Fruit fly (Drosophila melanogaster): Measurements from ENCODE around the gene ca.

Gene ca

DNA sequence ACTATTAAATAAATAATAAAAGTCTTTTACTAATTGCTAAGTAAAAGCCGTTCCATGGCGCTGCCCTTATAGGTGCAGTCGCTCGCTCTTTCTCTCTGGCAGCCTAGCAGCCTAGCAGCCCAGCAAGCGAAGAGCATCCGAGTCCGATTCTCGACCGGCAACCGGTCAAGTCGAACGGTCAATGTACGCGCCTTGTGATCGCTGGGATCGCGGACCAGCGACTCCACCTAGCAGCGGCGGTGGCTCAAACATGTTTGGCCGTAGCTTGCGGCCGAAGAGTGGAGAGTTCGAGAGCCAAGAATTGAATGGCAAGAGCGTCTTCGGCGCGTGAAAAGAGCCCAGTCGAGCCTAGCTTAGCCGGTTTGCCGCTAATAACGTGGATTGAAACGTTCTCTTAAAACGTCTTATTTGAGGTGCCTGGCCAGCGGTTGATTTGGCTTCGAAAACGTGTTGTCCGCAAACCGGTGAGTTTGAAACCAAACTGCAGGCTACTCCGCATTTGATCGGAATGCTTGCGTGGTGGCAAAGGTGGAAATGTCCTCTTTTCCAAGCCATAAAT, 22.7 kb downstream of the ca start:
- TF ChIP-seq Eip78C (GFP tag) (peak; percentile 26), CG8119 (GFP tag; IDR thresholded peaks at IDR 0.05) (peak; percentile 29; the same call in 1 of the 3 replicates), Sox14 (GFP tag; optimal IDR thresholded peaks at IDR 0.05) (no peak)

DNA sequence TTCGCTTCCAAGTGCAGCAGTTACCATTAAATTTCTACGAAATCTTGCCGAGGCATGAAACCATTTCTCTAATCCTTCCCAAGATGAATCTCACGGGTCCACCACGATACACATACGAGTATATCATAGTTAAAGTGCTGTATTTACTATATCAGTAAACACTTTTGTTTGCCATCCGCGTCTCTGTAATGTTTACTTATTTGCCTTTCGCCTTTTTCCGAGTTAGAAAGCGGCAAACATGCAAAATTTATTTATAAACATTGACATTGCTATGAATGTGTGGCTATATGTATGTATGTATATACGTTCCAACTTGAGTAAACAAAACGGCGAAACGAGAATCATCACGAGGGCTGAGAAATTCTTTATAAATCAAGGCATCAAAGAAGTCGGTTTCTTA, 24.3 kb downstream of the ca start:
- TF ChIP-seq CG6276 (GFP tag; optimal IDR thresholded peaks at IDR 0.05) (no peak), CG6808 (GFP tag; optimal IDR thresholded peaks at IDR 0.05) (no peak), Hr4 (GFP tag; optimal IDR thresholded peaks at IDR 0.05) (no peak), CG11902 (GFP tag; optimal IDR thresholded peaks at IDR 0.05) (no peak), dsx (GFP tag; optimal IDR thresholded peaks at IDR 0.05; ENCODE audit: poor library complexity, severe bottlenecking) (no peak), CG3919 (GFP tag; optimal IDR thresholded peaks at IDR 0.05) (no peak), fkh (GFP tag; optimal IDR thresholded peaks at IDR 0.05) (peak; percentile 84), Eip75B (GFP tag; optimal IDR thresholded peaks at IDR 0.05) (no peak), CG8119 (GFP tag; IDR thresholded peaks at IDR 0.05) (no peak), Hr39 (GFP tag; optimal IDR thresholded peaks at IDR 0.05) (no peak), CG16779 (tag; optimal IDR thresholded peaks at IDR 0.05) (no peak), Sox14 (GFP tag; optimal IDR thresholded peaks at IDR 0.05) (no peak), CG1621 (tag; optimal IDR thresholded peaks at IDR 0.05) (no peak), Gug (GFP tag; IDR thresholded peaks at IDR 0.05) (no peak), Eip78C (GFP tag) (peak; percentile 37), CG3032 (tag; optimal IDR thresholded peaks at IDR 0.05) (no peak), CG8319 (GFP tag; optimal IDR thresholded peaks at IDR 0.05) (no peak), vri (GFP tag; optimal IDR thresholded peaks at IDR 0.05) (no peak)

DNA sequence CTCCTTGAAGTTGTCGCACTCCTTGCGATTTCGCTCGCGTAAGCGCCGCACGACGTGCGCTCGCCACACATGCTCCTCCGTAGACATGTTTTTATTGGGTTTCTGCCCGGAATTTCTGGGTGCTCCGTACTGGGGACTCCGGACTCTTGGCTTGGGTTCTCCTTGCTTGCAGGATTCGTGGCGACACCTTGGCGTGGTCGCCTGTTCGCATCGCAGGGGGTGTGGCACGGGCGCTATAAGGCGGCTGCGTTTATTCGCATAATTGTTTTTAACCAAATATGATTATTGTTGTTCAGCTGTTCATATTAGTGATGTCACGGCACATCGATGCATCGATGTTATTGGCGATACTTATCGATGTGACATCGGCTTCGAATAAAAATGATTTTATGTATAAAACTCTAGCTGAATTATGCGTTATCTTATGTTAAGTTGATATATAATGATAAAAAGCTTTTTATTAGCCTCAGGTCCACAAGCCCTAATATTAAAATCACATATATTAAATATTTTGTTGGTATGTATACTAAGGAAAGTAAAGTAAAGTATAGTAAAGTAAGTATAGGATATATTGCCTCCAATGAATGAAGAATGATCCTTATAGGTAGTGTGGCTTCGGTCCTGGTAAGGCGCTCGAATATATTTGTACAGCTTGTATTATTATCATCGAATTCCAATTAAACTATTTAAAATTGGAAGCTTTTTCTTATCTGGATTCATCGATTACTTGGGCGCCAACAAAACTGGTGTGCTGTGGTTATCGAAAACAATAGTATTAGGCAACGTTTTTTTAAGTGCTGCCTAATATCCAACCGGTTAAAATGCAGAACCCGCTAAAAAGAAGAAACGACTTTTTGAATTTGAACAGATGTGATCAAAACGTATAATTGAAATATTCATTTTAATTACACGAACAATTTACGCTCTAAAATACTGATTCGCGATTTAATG, 28.4 kb downstream of the ca start, which contains the start of gene Atg16:
Gene Atg16 (minus strand): TSS at position 343 of the 951 bp plus-strand sequence.
- TF ChIP-seq CG1621 (tag; optimal IDR thresholded peaks at IDR 0.05) (peak; percentile 30), CG3032 (tag; optimal IDR thresholded peaks at IDR 0.05) (no peak), Lpt (GFP tag; optimal IDR thresholded peaks at IDR 0.05) (no peak), Ets96B (tag; optimal IDR thresholded peaks at IDR 0.05) (no peak), esn (GFP tag; optimal IDR thresholded peaks at IDR 0.05) (peak; percentile 16), CG10631 (GFP tag; optimal IDR thresholded peaks at IDR 0.05) (peak; percentile 1), CG6163 (GFP tag; IDR thresholded peaks at IDR 0.05) (no peak), Hr38 (GFP tag; optimal IDR thresholded peaks at IDR 0.05) (no peak), Sox14 (GFP tag; optimal IDR thresholded peaks at IDR 0.05) (peak; percentile 1), CG11294 (GFP tag; IDR thresholded peaks at IDR 0.05) (no peak)

DNA sequence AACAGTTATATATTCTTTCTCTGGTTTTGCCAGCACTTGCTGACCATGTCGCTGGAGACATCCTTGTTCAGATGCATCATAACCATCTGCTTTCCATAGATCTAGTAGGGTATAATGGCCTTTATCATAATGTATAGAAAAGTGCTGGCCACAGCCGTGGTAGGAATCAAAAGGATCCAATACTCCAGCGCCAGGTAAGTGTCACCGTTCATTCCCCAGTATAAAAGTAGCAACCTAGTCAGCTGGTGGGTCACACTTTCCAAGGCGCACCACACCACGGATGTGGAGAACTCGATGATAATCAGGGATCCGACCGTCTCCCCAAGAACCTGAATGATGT, 29.1 kb downstream of the ca start, which contains the start of gene Prtl99C:
Gene Prtl99C (plus strand): TSS at position 241 of the 340 bp plus-strand sequence.
- TF ChIP-seq CG10631 (GFP tag; optimal IDR thresholded peaks at IDR 0.05) (no peak), fd85E (GFP tag; optimal IDR thresholded peaks at IDR 0.05) (no peak), net (GFP tag; optimal IDR thresholded peaks at IDR 0.05) (no peak), Hr39 (GFP tag; optimal IDR thresholded peaks at IDR 0.05) (no peak), CG8319 (GFP tag; optimal IDR thresholded peaks at IDR 0.05) (no peak), CG6163 (GFP tag; IDR thresholded peaks at IDR 0.05) (no peak), Sox102F (GFP tag; optimal IDR thresholded peaks at IDR 0.05) (no peak), Blimp-1 (GFP tag; optimal IDR thresholded peaks at IDR 0.05) (no peak), CG6854 (GFP tag; optimal IDR thresholded peaks at IDR 0.05) (no peak), ss (GFP tag; optimal IDR thresholded peaks at IDR 0.05) (no peak), Sox15 (GFP tag; optimal IDR thresholded peaks at IDR 0.05) (no peak), fkh (GFP tag; optimal IDR thresholded peaks at IDR 0.05) (no peak), CG8632 (GFP tag; optimal IDR thresholded peaks at IDR 0.05) (no peak), Hr4 (GFP tag; optimal IDR thresholded peaks at IDR 0.05) (no peak), CG6792 (GFP tag; optimal IDR thresholded peaks at IDR 0.05) (no peak), acj6 (GFP tag; optimal IDR thresholded peaks at IDR 0.05) (no peak)
